Fruit fly (Drosophila melanogaster): ENCODE results near the gene FASN1.

The FASN1 gene

DNA sequence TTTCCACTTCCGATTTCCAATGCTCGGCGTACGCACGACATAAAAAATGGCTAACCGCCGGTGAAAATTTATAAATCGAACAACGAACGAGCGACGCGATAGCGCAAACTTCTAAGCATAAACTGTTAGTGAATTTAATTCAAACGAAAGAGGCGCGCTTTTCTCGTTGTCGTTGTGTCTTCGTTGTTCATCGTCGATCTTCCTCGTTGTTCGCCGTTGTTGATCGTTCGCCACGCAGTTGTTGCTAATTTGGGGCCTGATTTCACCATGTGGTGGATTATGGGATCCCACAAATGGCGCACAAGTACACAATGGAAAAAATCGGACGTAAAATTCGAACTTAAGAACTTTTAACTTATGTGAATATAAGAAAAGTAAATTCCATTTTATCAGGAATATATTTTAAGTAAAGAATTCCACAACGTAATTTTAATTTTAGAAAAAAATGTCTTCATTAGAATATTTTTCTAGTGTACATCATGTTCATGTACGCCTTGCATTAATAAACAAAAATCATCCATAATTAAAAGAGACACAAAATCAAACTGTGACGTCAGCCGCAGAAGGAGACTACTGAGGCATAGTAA is 30.0 kb downstream of the FASN1 start (continued):
- TF ChIP-seq CG4707 (GFP tag; optimal IDR thresholded peaks at IDR 0.05), result no peak
- no peak for TF ChIP-seq da (GFP tag; optimal IDR thresholded peaks at IDR 0.05)
- peak; percentile 76 for TF ChIP-seq CG13296 (GFP tag; optimal IDR thresholded peaks at IDR 0.05)
- TF ChIP-seq h (optimal IDR thresholded peaks at IDR 0.05), result no peak
- TF ChIP-seq Xrp1 (GFP tag; IDR thresholded peaks at IDR 0.05), result peak; percentile 51; the same call in 1 of the 2 replicates
- TF ChIP-seq CG43689 (GFP tag; IDR thresholded peaks at IDR 0.05), result 0 out of 2 replicates have a peak, but pooled peaks have one; percentile 34
- peak; percentile 13 for TF ChIP-seq Fer2 (tag; optimal IDR thresholded peaks at IDR 0.05)
- TF ChIP-seq ftz-f1 (GFP tag; optimal IDR thresholded peaks at IDR 0.05), result no peak
- no peak for TF ChIP-seq CG5245 (GFP tag; optimal IDR thresholded peaks at IDR 0.05)
- peak; percentile 22 for TF ChIP-seq twi (tag; optimal IDR thresholded peaks at IDR 0.05)
- TF ChIP-seq nmo (GFP tag; optimal IDR thresholded peaks at IDR 0.05), result peak; percentile 69
- no peak for TF ChIP-seq CG3163 (GFP tag; optimal IDR thresholded peaks at IDR 0.05)
- no peak for TF ChIP-seq CG31365 (tag; optimal IDR thresholded peaks at IDR 0.05)
- TF ChIP-seq Sox102F (GFP tag; optimal IDR thresholded peaks at IDR 0.05), result peak; percentile 83
- TF ChIP-seq CG6654 (GFP tag; optimal IDR thresholded peaks at IDR 0.05), result no peak
- peak; percentile 57 for TF ChIP-seq Oaz (GFP tag; IDR thresholded peaks at IDR 0.05)
- TF ChIP-seq Ptx1 (GFP tag; IDR thresholded peaks at IDR 0.05), result peak; percentile 81
- no peak for TF ChIP-seq CG4360 (GFP tag; IDR thresholded peaks at IDR 0.05)
- TF ChIP-seq so (GFP tag; IDR thresholded peaks at IDR 0.05), result peak; percentile 65; the same call in 2 of the 3 replicates
- peak; percentile 83 for TF ChIP-seq grau (tag; optimal IDR thresholded peaks at IDR 0.05)
- TF ChIP-seq Ets97D (GFP tag; optimal IDR thresholded peaks at IDR 0.05), result no peak
- TF ChIP-seq CG32767 (GFP tag; IDR thresholded peaks at IDR 0.05), result no peak; the same call in 1 of the 2 replicates
- peak; percentile 32 for TF ChIP-seq CG16863 (GFP tag; optimal IDR thresholded peaks at IDR 0.05)
- peak; percentile 2 for TF ChIP-seq slp2 (GFP tag; optimal IDR thresholded peaks at IDR 0.05)
- peak; percentile 59 for TF ChIP-seq CG18619 (GFP tag; optimal IDR thresholded peaks at IDR 0.05)
- peak; percentile 42 for TF ChIP-seq Jarid2 (GFP tag; optimal IDR thresholded peaks at IDR 0.05)
- TF ChIP-seq kni (GFP tag; optimal IDR thresholded peaks at IDR 0.05), result no peak
- peak; percentile 71; the same call in 1 of the 2 replicates for TF ChIP-seq al (GFP tag; IDR thresholded peaks at IDR 0.05)
- TF ChIP-seq gro (GFP tag; optimal IDR thresholded peaks at IDR 0.05), result peak; percentile 66
- no peak for TF ChIP-seq Bdp1 (GFP tag; optimal IDR thresholded peaks at IDR 0.05)
- TF ChIP-seq CG18764 (GFP tag; optimal IDR thresholded peaks at IDR 0.05), result peak; percentile 10
- peak; percentile 86 for TF ChIP-seq CG15269 (tag; optimal IDR thresholded peaks at IDR 0.05)
- TF ChIP-seq tgo (GFP tag; IDR thresholded peaks at IDR 0.05), result peak; percentile 73
- TF ChIP-seq Nf-YC (tag; optimal IDR thresholded peaks at IDR 0.05), result peak; percentile 48
- no peak for TF ChIP-seq CG30431 (GFP tag; optimal IDR thresholded peaks at IDR 0.05)
- TF ChIP-seq run (tag; optimal IDR thresholded peaks at IDR 0.05), result peak; percentile 34
- TF ChIP-seq wdn (GFP tag; IDR thresholded peaks at IDR 0.05), result no peak
- TF ChIP-seq PHDP (tag; optimal IDR thresholded peaks at IDR 0.05), result peak; percentile 84

DNA sequence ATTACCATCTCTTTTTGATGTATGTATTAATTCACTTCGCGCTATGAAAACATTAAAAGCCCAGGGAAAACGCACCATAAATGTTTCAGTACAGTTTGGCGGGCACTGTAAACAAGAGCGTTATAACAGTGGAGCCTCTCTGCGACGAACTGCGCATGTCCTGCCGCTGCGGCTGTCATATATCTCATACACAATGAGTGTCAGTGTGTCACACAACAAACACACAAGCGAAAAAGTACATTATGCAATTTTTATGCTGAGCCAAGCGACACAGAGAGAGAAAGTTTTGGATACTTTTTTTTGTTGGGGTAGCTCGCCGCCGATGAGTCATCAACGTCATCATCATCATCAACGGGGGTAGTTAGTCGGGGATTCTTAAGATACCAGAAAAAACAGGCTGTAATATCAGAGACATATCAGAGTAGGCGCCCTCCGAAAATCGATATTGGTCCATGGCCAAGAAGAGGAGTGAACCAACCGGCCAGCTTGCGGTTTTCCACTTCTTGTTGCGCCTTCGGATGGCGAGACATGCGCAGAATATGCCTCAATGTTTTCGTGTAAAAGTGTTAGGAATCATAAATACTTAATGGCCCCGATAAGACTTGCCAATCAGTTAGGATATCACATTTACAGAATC is 32.0 kb downstream of the FASN1 start:
- TF ChIP-seq wor (GFP tag; IDR thresholded peaks at IDR 0.05) (no peak), Mes4 (GFP tag; optimal IDR thresholded peaks at IDR 0.05) (no peak), CG13894 (tag; optimal IDR thresholded peaks at IDR 0.05) (peak; percentile 84), scrt (GFP tag; optimal IDR thresholded peaks at IDR 0.05) (peak; percentile 68), onecut (GFP tag; IDR thresholded peaks at IDR 0.05) (peak; percentile 89), kay (GFP tag; optimal IDR thresholded peaks at IDR 0.05) (peak; percentile 2), sisA (GFP tag; IDR thresholded peaks at IDR 0.05) (no peak), Med (GFP tag) (peak; percentile 64), CG6654 (GFP tag; optimal IDR thresholded peaks at IDR 0.05) (peak; percentile 83), Hr78 (GFP tag; optimal IDR thresholded peaks at IDR 0.05) (no peak), abd-A (tag; optimal IDR thresholded peaks at IDR 0.05) (peak; percentile 77), Pdp1 (GFP tag; optimal IDR thresholded peaks at IDR 0.05) (peak in 1 of 2 experiments; percentile 73), chinmo (GFP tag; IDR thresholded peaks at IDR 0.05; ENCODE audit: partially characterized antibody) (0 out of 4 replicates have a peak, but pooled peaks have one; percentile 45), Trl (optimal IDR thresholded peaks at IDR 0.05) (peak in 1 of 2 experiments; percentile 7), Trl (GFP tag; optimal IDR thresholded peaks at IDR 0.05) (no peak)
